Worm (Caenorhabditis elegans) whole organism, L1 larva: ENCODE data around the gene wrt-1.

Source experiments
- alr-1 ChIP-seq: fragments of 200-800 bp; sonication (Bioruptor generic); optimal IDR thresholded peaks from 2 replicates; lab custom pipeline; 2018; ENCODE audit warnings: borderline replicate concordance, mild to moderate bottlenecking, missing genetic modification characterization, missing compliant biosample characterization
- ama-1 ChIP-seq: fragments of 150-350 bp; optimal IDR thresholded peaks from 2 replicates; lab custom pipeline; 2014
- dpl-1 ChIP-seq, 3 experiments: fragments of 150-350 bp in 2 of 3; sonication (generic microtip) in 1 of 3; optimal IDR thresholded peaks; 2 replicates each; lab custom pipeline; 2014 to 2017; ENCODE audit warnings: missing biosample characterization in 3 of 3, missing genetic modification characterization in 3 of 3, missing genetic modification reagents in 3 of 3
- egl-27 ChIP-seq, 2 experiments: fragments of 150-350 bp in 1 of 2; sonication (generic microtip); optimal IDR thresholded peaks; 3 replicates each; lab custom pipeline; 2017 to 2018; ENCODE audit warnings: missing biosample characterization in 2 of 2, missing genetic modification characterization in 2 of 2, missing genetic modification reagents in 2 of 2
- hpl-2 ChIP-seq: fragments of 150-350 bp; optimal IDR thresholded peaks from 2 replicates; lab custom pipeline; 2014; ENCODE audit warnings: missing biosample characterization, missing genetic modification reagents, missing genetic modification characterization
- jun-1 ChIP-seq: fragments of 150-350 bp; optimal IDR thresholded peaks from 2 replicates; lab custom pipeline; 2014; ENCODE audit warnings: missing biosample characterization, missing genetic modification reagents, missing genetic modification characterization
- lin-39 ChIP-seq: fragments of 150-350 bp; optimal IDR thresholded peaks from 2 replicates; lab custom pipeline; 2014; ENCODE audit warnings: missing biosample characterization, missing genetic modification reagents, missing genetic modification characterization
- mdl-1 ChIP-seq, 2 experiments: fragments of 150-350 bp; optimal IDR thresholded peaks; 2 replicates each; lab custom pipeline; 2014 to 2017; ENCODE audit warnings: missing biosample characterization in 2 of 2, missing genetic modification characterization in 2 of 2, inconsistent platforms in 1 of 2
- nhr-11 ChIP-seq: fragments of 150-350 bp; optimal IDR thresholded peaks from 2 replicates; lab custom pipeline; 2014; ENCODE audit warnings: missing biosample characterization, missing genetic modification characterization
- nhr-77 ChIP-seq: fragments of 150-350 bp; optimal IDR thresholded peaks from 2 replicates; lab custom pipeline; 2014; ENCODE audit warnings: missing biosample characterization, missing genetic modification characterization
- tbx-2 ChIP-seq: sonication (generic microtip); optimal IDR thresholded peaks from 2 replicates; lab custom pipeline; 2016; ENCODE audit warnings: missing genetic modification characterization, missing compliant biosample characterization
- unc-62 ChIP-seq: fragments of 150-350 bp; optimal IDR thresholded peaks from 2 replicates; lab custom pipeline; 2014; ENCODE audit warnings: missing biosample characterization, missing genetic modification reagents, missing genetic modification characterization

DNA sequence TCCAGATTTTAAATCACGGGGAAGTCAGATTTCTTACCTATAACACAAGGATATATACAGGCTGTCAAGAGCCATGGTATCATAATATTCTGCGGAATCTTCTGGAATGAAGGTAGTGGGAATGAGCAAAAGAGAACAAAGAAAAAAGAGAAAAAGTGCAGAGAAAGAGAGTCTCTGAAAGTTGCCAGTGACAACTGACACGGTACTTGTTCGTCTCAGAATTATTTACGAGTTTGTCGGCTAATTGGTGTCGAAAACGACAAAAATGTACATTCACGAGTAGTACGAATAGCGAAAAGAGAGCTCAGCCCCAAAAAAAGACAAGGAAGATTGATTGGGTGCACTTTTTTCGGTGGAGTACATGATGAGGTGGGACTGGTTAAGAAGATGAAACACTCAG, 47.8 kb upstream of the wrt-1 start, which contains the start of gene cah-2:
- no peak for TF ChIP-seq jun-1
- no peak for TF ChIP-seq lin-39
- TF ChIP-seq unc-62, result no peak
- no peak for TF ChIP-seq dpl-1 (GFP tag; optimal IDR thresholded peaks at IDR 0.05; lab: Kevin White, UChicago)
- no peak for TF ChIP-seq alr-1 (tag; lab: Kevin White, UChicago)
- no peak for TF ChIP-seq nhr-11 (tag; lab: Kevin White, UChicago)
- no peak for TF ChIP-seq nhr-77 (tag; lab: Kevin White, UChicago)
- TF ChIP-seq mdl-1 (tag; optimal IDR thresholded peaks at IDR 0.05; lab: Kevin White, UChicago), result no peak
- TF ChIP-seq ama-1, result no peak
- TF ChIP-seq egl-27 (tag; optimal IDR thresholded peaks at IDR 0.05; lab: Kevin White, UChicago), result no peak
- TF ChIP-seq tbx-2 (tag; lab: Kevin White, UChicago), result no peak
- no peak for TF ChIP-seq hpl-2 (GFP tag; lab: Kevin White, UChicago)
